Worm (Caenorhabditis elegans): ENCODE data around the gene cct-3.
"Not testable (repeated sequence)": the region's sequence is repeated elsewhere in the genome, so short reads cannot be mapped to it uniquely, and the experiment has no call there.

ce11 chrII:2254861-2255260 is 21.5 kb downstream of the cct-3 start, which contains the start of gene K09F6.3:
- TF ChIP-seq unc-39, jun-1, snpc-4, ceh-82, nhr-237 (tag; optimal IDR thresholded peaks at IDR 0.05): not testable (repeated sequence)

Data from whole organism, L3 larva.